Worm (Caenorhabditis elegans): ENCODE data around the gene elli-1.

DNA sequence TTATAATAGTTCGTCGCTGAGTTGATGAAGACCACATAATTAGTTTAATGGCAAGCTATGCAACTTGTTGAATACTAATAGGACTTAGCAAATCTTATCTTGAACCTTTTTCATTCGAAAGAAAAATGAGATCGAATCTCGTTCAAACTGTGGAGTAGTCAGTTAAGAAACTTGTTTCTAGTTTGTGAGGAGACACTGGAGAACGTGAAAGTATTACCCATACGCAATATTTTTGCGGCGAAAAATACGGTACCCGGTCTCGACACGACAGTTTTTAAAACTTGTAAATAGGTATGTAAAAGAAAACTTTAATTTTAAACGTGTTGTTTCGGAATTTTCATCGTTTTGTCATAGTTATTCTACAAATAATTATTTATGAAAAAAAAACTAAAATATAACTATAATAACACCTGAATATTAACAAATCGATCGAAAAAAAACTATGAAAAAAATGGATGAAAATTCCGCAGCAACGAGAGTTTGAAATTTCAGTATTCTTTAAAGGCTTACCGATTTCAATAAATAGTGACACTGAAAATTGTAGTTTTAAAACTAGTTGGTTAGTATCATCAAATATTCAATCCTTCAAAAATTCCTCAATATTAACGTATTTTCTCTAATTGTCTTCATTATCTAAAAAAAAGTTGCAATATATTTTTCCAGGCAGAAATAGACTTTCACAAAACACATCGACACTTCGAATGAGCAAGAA, 8.9 kb downstream of the elli-1 start, which contains the start of the genes F20C5.7 and parg-1:
- TF ChIP-seq T22C8.4 (GFP tag; IDR thresholded peaks at IDR 0.05) (no peak), flt-1 (GFP tag; IDR thresholded peaks at IDR 0.05) (no peak), med-1 (GFP tag; optimal IDR thresholded peaks at IDR 0.05; ENCODE audit: insufficient read depth) (no peak), klf-2 (GFP tag; conservative IDR thresholded peaks at IDR 0.05) (no peak), tab-1 (GFP tag; IDR thresholded peaks at IDR 0.05) (no peak), ref-1 (GFP tag; conservative IDR thresholded peaks at IDR 0.05) (no peak), ztf-29 (GFP tag; IDR thresholded peaks at IDR 0.05) (no peak)
